Worm (Caenorhabditis elegans): ENCODE data around the gene F09C6.3.
A peak's percentile ranks its signal among the peaks of the same experiment; 100 is the strongest.

F09C6.3 gene

DNA sequence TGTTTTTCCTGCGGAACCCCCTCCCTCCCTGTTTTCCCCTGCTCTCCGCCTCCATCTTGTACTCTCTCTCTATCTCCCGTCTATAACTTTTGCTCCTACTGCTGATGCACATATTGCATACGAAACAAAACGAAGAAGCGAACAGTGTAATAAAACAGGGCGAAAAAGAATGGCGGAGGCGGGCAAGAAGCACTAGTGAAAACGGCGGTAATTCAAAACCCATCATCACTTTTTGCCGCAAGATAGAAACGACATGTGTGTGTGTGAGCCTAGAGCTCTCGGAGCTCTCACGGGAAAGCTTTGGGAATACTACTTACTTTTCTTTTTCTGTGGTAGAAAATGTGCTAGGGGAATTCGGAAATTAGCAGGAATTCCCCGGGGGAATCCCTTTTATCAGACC, 43.9 kb downstream of the F09C6.3 start:
- TF ChIP-seq swsn-7 (tag; optimal IDR thresholded peaks at IDR 0.05) = no peak
- no peak for TF ChIP-seq blmp-1 (tag; optimal IDR thresholded peaks at IDR 0.05)
- no peak for TF ChIP-seq C16A3.4 (tag; optimal IDR thresholded peaks at IDR 0.05)
- no peak for TF ChIP-seq F16B12.6 (tag; optimal IDR thresholded peaks at IDR 0.05)
- no peak for TF ChIP-seq nhr-12 (tag; optimal IDR thresholded peaks at IDR 0.05)
- TF ChIP-seq grh-1 (GFP tag; IDR thresholded peaks at IDR 0.05) = no peak
- TF ChIP-seq aly-2 (tag; optimal IDR thresholded peaks at IDR 0.05) = no peak
- no peak for TF ChIP-seq ceh-88 (GFP tag; IDR thresholded peaks at IDR 0.05)
- no peak for TF ChIP-seq nhr-47 (tag; optimal IDR thresholded peaks at IDR 0.05)

DNA sequence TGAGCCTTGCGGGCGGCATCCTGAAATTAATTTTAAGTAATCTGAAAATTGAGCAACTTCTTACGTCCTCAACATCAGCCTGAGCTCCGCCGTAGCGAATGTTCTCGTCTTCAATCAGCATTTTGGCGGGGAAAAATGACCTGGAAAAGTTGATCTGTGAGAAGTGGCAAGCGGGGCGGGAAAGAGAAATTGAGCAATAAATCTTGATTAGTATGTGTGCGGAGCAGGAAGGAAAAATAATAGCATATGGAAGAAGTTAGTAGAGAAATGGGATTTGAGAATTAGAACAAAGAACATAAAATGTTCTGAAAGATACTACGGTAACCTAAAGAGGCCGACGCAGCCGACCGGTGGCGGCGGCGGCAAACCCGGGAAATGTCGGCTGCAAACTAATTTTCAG, 45.0 kb downstream of the F09C6.3 start, which contains the start of gene tni-3:
Gene tni-3, minus strand, starts transcription at position 140 of the 400 bp plus-strand sequence.
- TF ChIP-seq fkh-4 (tag; optimal IDR thresholded peaks at IDR 0.05; ENCODE audit: borderline replicate concordance) = peak; percentile 59
- peak; percentile 87 for TF ChIP-seq dsc-1 (tag; optimal IDR thresholded peaks at IDR 0.05)
- no peak for TF ChIP-seq efl-1 (optimal IDR thresholded peaks at IDR 0.05)
- no peak for TF ChIP-seq efl-1 (GFP tag; optimal IDR thresholded peaks at IDR 0.05 in 1 of 2)

DNA sequence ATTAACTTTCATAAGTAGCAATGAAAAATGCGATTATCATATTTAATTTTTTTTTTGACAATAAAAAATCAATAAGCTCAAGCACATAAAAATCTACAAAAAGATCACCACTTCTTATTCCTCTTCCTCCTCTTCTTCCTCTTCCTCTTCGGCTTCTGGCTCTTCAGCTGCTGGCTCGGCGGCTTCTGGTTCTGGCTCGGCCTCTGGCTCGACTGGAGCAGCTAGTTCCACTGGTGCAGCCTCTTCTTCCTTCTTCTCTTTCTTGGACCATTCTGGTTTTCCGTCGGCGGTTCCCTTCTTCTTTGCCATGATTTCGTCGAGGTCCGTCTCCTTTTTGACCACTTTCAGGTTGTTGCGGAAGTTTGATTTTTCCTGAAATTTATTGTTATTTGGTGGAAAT, 46.3 kb downstream of the F09C6.3 start:
- TF ChIP-seq efl-1 (optimal IDR thresholded peaks at IDR 0.05) = no peak
- no peak for TF ChIP-seq efl-1 (GFP tag; optimal IDR thresholded peaks at IDR 0.05 in 1 of 2)
- no peak for TF ChIP-seq fkh-10 (GFP tag; optimal IDR thresholded peaks at IDR 0.05)
- no peak for TF ChIP-seq unc-98 (GFP tag; IDR thresholded peaks at IDR 0.05)
- no peak for TF ChIP-seq nhr-77 (tag; optimal IDR thresholded peaks at IDR 0.05)
- TF ChIP-seq nhr-85 (tag) = no peak
- no peak for TF ChIP-seq mdl-1 (tag; optimal IDR thresholded peaks at IDR 0.05)
- no peak for TF ChIP-seq irx-1 (tag; optimal IDR thresholded peaks at IDR 0.05)
- no peak for TF ChIP-seq nhr-76 (tag; optimal IDR thresholded peaks at IDR 0.05)
- no peak for TF ChIP-seq C16A3.4 (tag; optimal IDR thresholded peaks at IDR 0.05)
- no peak for TF ChIP-seq swsn-7 (tag; optimal IDR thresholded peaks at IDR 0.05)
- TF ChIP-seq xbp-1 (tag; optimal IDR thresholded peaks at IDR 0.05) = no peak
- no peak for TF ChIP-seq F16B12.6 (tag; optimal IDR thresholded peaks at IDR 0.05)
- no peak for TF ChIP-seq sup-37 (GFP tag; optimal IDR thresholded peaks at IDR 0.05)
- TF ChIP-seq nhr-12 (tag; optimal IDR thresholded peaks at IDR 0.05) = no peak
- no peak for TF ChIP-seq dsc-1 (tag; optimal IDR thresholded peaks at IDR 0.05)
- TF ChIP-seq fos-1 (tag; optimal IDR thresholded peaks at IDR 0.05) = no peak
- TF ChIP-seq unc-86 (tag; optimal IDR thresholded peaks at IDR 0.05) = no peak
- TF ChIP-seq rnt-1 (tag; optimal IDR thresholded peaks at IDR 0.05) = no peak
- no peak for TF ChIP-seq ceh-82 (tag; optimal IDR thresholded peaks at IDR 0.05)

ce11 chrV:16832865-16833264, 47.1 kb downstream of the F09C6.3 start, which contains the start of gene phy-3:
Gene phy-3, plus strand, starts transcription at chrV:16833165.
- no peak for TF ChIP-seq grh-1 (GFP tag; IDR thresholded peaks at IDR 0.05)
- no peak for TF ChIP-seq nhr-77 (tag; optimal IDR thresholded peaks at IDR 0.05)
- no peak for TF ChIP-seq pag-3 (tag; optimal IDR thresholded peaks at IDR 0.05; ENCODE audit: borderline replicate concordance, insufficient read depth)
- no peak for TF ChIP-seq elt-3 (tag; optimal IDR thresholded peaks at IDR 0.05)
- no peak for TF ChIP-seq fkh-10 (GFP tag; optimal IDR thresholded peaks at IDR 0.05)
- TF ChIP-seq lir-3 (tag; optimal IDR thresholded peaks at IDR 0.05; ENCODE audit: poor library complexity) = no peak
- no peak for TF ChIP-seq lin-39 (tag; optimal IDR thresholded peaks at IDR 0.05)
- no peak for TF ChIP-seq aly-2 (tag; optimal IDR thresholded peaks at IDR 0.05)
- no peak for TF ChIP-seq lin-35 (GFP tag; optimal IDR thresholded peaks at IDR 0.05)
- no peak for TF ChIP-seq egl-13 (tag; optimal IDR thresholded peaks at IDR 0.05)
- TF ChIP-seq isw-1 (GFP tag; IDR thresholded peaks at IDR 0.05) = no peak
- TF ChIP-seq Y116A8C.19 (tag; optimal IDR thresholded peaks at IDR 0.05; ENCODE audit: borderline replicate concordance) = no peak
- TF ChIP-seq snpc-4 (tag; optimal IDR thresholded peaks at IDR 0.05) = no peak
- no peak for TF ChIP-seq lin-13 (GFP tag; optimal IDR thresholded peaks at IDR 0.05)
- no peak for TF ChIP-seq irx-1 (tag; optimal IDR thresholded peaks at IDR 0.05)
- no peak for TF ChIP-seq unc-130 (tag; optimal IDR thresholded peaks at IDR 0.05)
